Worm (Caenorhabditis elegans) whole organism, late embryonic: ENCODE results near the gene pat-12.

Experiments
- ceh-19 ChIP-seq: fragments of 200-800 bp; sonication (Bioruptor generic); optimal IDR thresholded peaks from 2 replicates; lab custom pipeline; 2018; ENCODE audit warnings: mild to moderate bottlenecking, missing genetic modification characterization, missing compliant biosample characterization
- ceh-24 ChIP-seq: sonication (generic microtip); optimal IDR thresholded peaks from 2 replicates; lab custom pipeline; 2016; ENCODE audit warnings: mild to moderate bottlenecking, missing genetic modification characterization, missing compliant biosample characterization
- dve-1 ChIP-seq: sonication (generic microtip); optimal IDR thresholded peaks from 2 replicates; lab custom pipeline; 2017; ENCODE audit warnings: antibody characterized with exemption, mild to moderate bottlenecking, missing genetic modification characterization, missing compliant biosample characterization
- ets-4 ChIP-seq: sonication (generic microtip); optimal IDR thresholded peaks from 2 replicates; lab custom pipeline; 2016; ENCODE audit warnings: missing genetic modification characterization, missing compliant biosample characterization
- fkh-10 ChIP-seq: fragments of 150-350 bp; optimal IDR thresholded peaks from 2 replicates; lab custom pipeline; 2014; ENCODE audit warnings: missing biosample characterization, missing genetic modification reagents, missing genetic modification characterization
- nhr-11 ChIP-seq: fragments of 150-350 bp; optimal IDR thresholded peaks from 2 replicates; lab custom pipeline; 2014; ENCODE audit warnings: missing biosample characterization, missing genetic modification characterization
- odd-2 ChIP-seq: sonication (generic microtip); optimal IDR thresholded peaks from 2 replicates; lab custom pipeline; 2017; ENCODE audit warnings: antibody characterized with exemption, mild to moderate bottlenecking, missing genetic modification characterization, missing compliant biosample characterization
- pax-1 ChIP-seq: fragments of 150-350 bp; optimal IDR thresholded peaks from 2 replicates; lab custom pipeline; 2014; ENCODE audit warnings: missing biosample characterization, missing genetic modification characterization
- rnt-1 ChIP-seq: sonication (generic microtip); optimal IDR thresholded peaks from 2 replicates; lab custom pipeline; 2016; ENCODE audit warnings: missing genetic modification characterization, missing compliant biosample characterization

DNA sequence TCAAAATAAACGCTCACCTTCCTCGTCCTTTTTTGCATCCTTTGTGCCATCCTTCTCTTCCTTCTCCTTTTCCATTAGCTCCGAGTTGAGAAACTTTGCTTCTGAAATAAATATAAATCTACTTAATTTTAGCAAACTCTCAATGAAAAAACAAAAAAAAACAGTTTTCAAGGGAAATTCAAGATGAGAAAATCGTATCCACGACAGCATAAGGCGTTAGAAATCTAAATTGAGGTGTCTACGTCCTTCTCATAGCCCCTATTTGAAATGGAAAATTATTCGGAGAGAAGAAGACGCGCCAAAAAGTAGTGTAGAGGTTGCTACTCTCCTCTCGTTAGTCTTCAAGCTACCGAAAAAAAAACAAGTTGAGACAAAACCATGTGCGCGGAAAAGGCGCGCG, at the start of gene pat-12:
- no peak for TF ChIP-seq fkh-10 (GFP tag; lab: Kevin White, UChicago)
- TF ChIP-seq rnt-1: no peak
- no peak for TF ChIP-seq pax-1 (tag; lab: Kevin White, UChicago)
- no peak for TF ChIP-seq nhr-11
- TF ChIP-seq dve-1 (tag; lab: Kevin White, UChicago): no peak
- TF ChIP-seq ceh-24 (tag; lab: Kevin White, UChicago): no peak
- TF ChIP-seq ets-4 (tag; lab: Kevin White, UChicago): no peak
- TF ChIP-seq odd-2 (tag; lab: Kevin White, UChicago): no peak
- TF ChIP-seq ceh-19 (GFP tag; lab: Kevin White, UChicago): no peak
